Fruit fly (Drosophila melanogaster) whole organism, wandering third instar larva: ENCODE results near the gene CG42671.

Source experiments
- CG32264 ChIP-seq: fragments of 200-800 bp; sonication (Bioruptor generic); optimal IDR thresholded peaks from 2 replicates; lab custom pipeline; 2016; ENCODE audit warnings: missing biosample characterization, missing genetic modification characterization
- CG9705 ChIP-seq: fragments of 200-800 bp; sonication (Bioruptor generic); optimal IDR thresholded peaks from 2 replicates; lab custom pipeline; 2018; ENCODE audit warnings: missing biosample characterization, mild to moderate bottlenecking, missing genetic modification characterization
- CrebA ChIP-seq: fragments of 200-800 bp; sonication (Bioruptor generic); optimal IDR thresholded peaks from 2 replicates; lab custom pipeline; 2016; ENCODE audit warnings: missing biosample characterization, mild to moderate bottlenecking, missing genetic modification characterization, borderline replicate concordance
- Dif ChIP-seq: fragments of 200-275, 200-300 bp; sonication (Bioruptor generic); optimal IDR thresholded peaks from 2 replicates; lab custom pipeline; 2018; ENCODE audit warnings: missing biosample characterization, missing genetic modification characterization; ENCODE audit not compliant: partially characterized antibody
- GATAd ChIP-seq: sonication (Bioruptor generic); optimal IDR thresholded peaks from 2 replicates; lab custom pipeline; 2016; ENCODE audit warnings: missing biosample characterization, missing genetic modification characterization
- HLH106 ChIP-seq: fragments of 200-800 bp; optimal IDR thresholded peaks from 3 replicates; lab custom pipeline; 2019; ENCODE audit warnings: missing biosample characterization, mild to moderate bottlenecking, missing genetic modification characterization, moderate library complexity
- Hr78 ChIP-seq: fragments of >200 bp; optimal IDR thresholded peaks from 2 replicates; lab custom pipeline; 2017; ENCODE audit warnings: missing biosample characterization, missing genetic modification characterization
- Hr83 ChIP-seq: fragments of 200-300 bp; sonication (Bioruptor generic); optimal IDR thresholded peaks from 2 replicates; lab custom pipeline; 2016; ENCODE audit warnings: missing biosample characterization, mild to moderate bottlenecking, missing genetic modification characterization, moderate library complexity; ENCODE audit not compliant: poor library complexity, severe bottlenecking
- Jra ChIP-seq: sonication (Bioruptor generic); optimal IDR thresholded peaks from 2 replicates; lab custom pipeline; 2016; ENCODE audit warnings: missing biosample characterization, missing genetic modification characterization
- OdsH ChIP-seq: fragments of 200-800 bp; sonication (Bioruptor generic); optimal IDR thresholded peaks from 2 replicates; lab custom pipeline; 2016; ENCODE audit warnings: missing biosample characterization, mild to moderate bottlenecking, missing genetic modification characterization
- Rel ChIP-seq, 2 experiments: fragments of 200-800 bp; sonication (Bioruptor generic) in 1 of 2; optimal IDR thresholded peaks; 2 replicates in 1 of 2; 3 replicates in 1 of 2; lab custom pipeline; 2016 to 2019; ENCODE audit warnings: mild to moderate bottlenecking in 2 of 2, missing biosample characterization in 2 of 2, missing genetic modification characterization in 2 of 2, moderate library complexity in 1 of 2
- Sp1 ChIP-seq: fragments of 200-800 bp; sonication (Bioruptor generic); optimal IDR thresholded peaks from 3 replicates; lab custom pipeline; 2019; ENCODE audit warnings: missing biosample characterization, mild to moderate bottlenecking, missing genetic modification characterization, moderate library complexity
- br ChIP-seq: fragments of 200-800 bp; sonication (Bioruptor generic); optimal IDR thresholded peaks from 2 replicates; lab custom pipeline; 2016; ENCODE audit warnings: missing biosample characterization, missing genetic modification characterization
- brk ChIP-seq: fragments of 200-800 bp; sonication (Bioruptor generic); optimal IDR thresholded peaks from 2 replicates; lab custom pipeline; 2016; ENCODE audit warnings: missing biosample characterization, mild to moderate bottlenecking, missing genetic modification characterization
- dl ChIP-seq, 2 experiments: fragments of 175-275, 200-275 bp in 1 of 2; fragments of 200-275 bp in 1 of 2; sonication (Bioruptor generic); optimal IDR thresholded peaks; lab custom pipeline; 2018; ENCODE audit warnings: mild to moderate bottlenecking in 2 of 2, missing biosample characterization in 2 of 2, missing genetic modification characterization in 2 of 2, moderate library complexity in 2 of 2; ENCODE audit not compliant: partially characterized antibody in 2 of 2, insufficient read depth in 1 of 2
- dmrt93B ChIP-seq: fragments of 200-800 bp; sonication (Bioruptor generic); optimal IDR thresholded peaks from 2 replicates; lab custom pipeline; 2018; ENCODE audit warnings: missing biosample characterization, mild to moderate bottlenecking, missing genetic modification characterization
- dsf ChIP-seq: sonication (Bioruptor generic); optimal IDR thresholded peaks from 2 replicates; lab custom pipeline; 2016; ENCODE audit warnings: missing biosample characterization, missing genetic modification characterization, borderline replicate concordance
- ey ChIP-seq: fragments of 200-800 bp; sonication (Bioruptor generic); optimal IDR thresholded peaks from 2 replicates; lab custom pipeline; 2016; ENCODE audit warnings: missing biosample characterization, missing genetic modification characterization
- fru ChIP-seq: fragments of 200-800 bp; sonication (Bioruptor generic); optimal IDR thresholded peaks from 3 replicates; lab custom pipeline; 2016; ENCODE audit warnings: missing biosample characterization, mild to moderate bottlenecking, missing genetic modification characterization
- h ChIP-seq: fragments of 200-800 bp; sonication (Bioruptor generic); optimal IDR thresholded peaks from 3 replicates; lab custom pipeline; 2016; ENCODE audit warnings: missing biosample characterization, mild to moderate bottlenecking, missing genetic modification characterization
- jim ChIP-seq: fragments of 175-275, 200-325 bp; sonication (Bioruptor generic); optimal IDR thresholded peaks from 2 replicates; lab custom pipeline; 2016; ENCODE audit warnings: missing biosample characterization, mild to moderate bottlenecking, missing genetic modification characterization
- psq ChIP-seq: fragments of 200-800 bp; sonication (Bioruptor generic); optimal IDR thresholded peaks from 3 replicates; lab custom pipeline; 2017; ENCODE audit warnings: missing biosample characterization, mild to moderate bottlenecking, missing genetic modification characterization, moderate library complexity
- rgr ChIP-seq: fragments of 200-800 bp; sonication (Bioruptor generic); optimal IDR thresholded peaks from 3 replicates; lab custom pipeline; 2016; ENCODE audit warnings: missing biosample characterization, mild to moderate bottlenecking, missing genetic modification characterization
- sage ChIP-seq: fragments of 200-800 bp; sonication (Bioruptor generic); optimal IDR thresholded peaks from 2 replicates; lab custom pipeline; 2016; ENCODE audit warnings: missing biosample characterization, mild to moderate bottlenecking, missing genetic modification characterization
- tai ChIP-seq: sonication (Bioruptor generic); optimal IDR thresholded peaks from 2 replicates; lab custom pipeline; 2016; ENCODE audit warnings: missing biosample characterization, missing genetic modification characterization
- usp ChIP-seq: fragments of >200 bp; optimal IDR thresholded peaks from 2 replicates; lab custom pipeline; 2017; ENCODE audit warnings: missing biosample characterization, missing genetic modification characterization
- woc ChIP-seq: sonication (Bioruptor generic); optimal IDR thresholded peaks from 2 replicates; lab custom pipeline; 2016; ENCODE audit warnings: missing biosample characterization, mild to moderate bottlenecking, missing genetic modification characterization

CG42671 gene

DNA sequence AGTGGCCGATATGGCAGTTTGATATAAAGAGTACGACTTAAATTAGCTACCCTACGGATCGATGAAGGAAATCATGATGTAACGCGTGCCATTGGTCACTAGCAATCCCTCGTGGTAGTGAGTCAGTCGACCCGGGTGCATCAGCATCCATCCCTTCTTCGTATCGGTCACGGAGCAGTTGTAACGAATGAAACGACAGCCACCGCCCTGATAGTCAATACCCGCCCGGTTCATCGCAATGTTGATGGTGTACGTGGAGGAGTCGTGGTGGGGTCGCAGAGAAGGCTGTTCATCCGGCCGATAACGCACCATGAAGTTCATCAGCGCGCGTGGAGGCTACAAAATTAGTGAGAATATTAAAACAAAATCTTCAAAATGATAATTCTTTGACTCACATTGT lies 15.9 kb upstream of the CG42671 start:
- TF ChIP-seq fru (no peak), h (GFP tag; lab: Kevin White, UChicago) (no peak)

DNA sequence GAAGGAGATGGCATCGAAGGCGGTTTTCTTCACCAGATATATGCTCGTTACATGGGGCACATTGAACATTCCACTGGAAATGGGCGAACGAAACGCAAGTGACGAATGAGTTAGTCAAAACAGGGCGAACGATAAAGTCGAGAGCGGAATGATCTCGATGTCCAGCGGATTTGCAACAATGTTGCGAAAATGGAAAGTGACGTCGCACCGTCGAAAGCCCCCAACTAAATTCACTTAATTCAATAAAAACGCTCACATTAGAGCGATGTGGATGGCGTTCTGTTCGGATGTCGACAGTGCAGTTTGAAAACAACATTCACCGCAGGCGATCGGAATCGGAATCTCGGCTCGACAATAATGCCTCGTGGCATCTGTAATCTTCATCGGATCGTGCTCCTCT lies 15.0 kb upstream of the CG42671 start, which contains the start of gene CG7607:
TSS of gene CG7607 (plus strand) at position 301 of the 400 bp plus-strand sequence.
- TF ChIP-seq rgr (GFP tag; lab: Kevin White, UChicago) (no peak), CG32264 (no peak), woc (GFP tag; lab: Kevin White, UChicago) (no peak), HLH106 (no peak), GATAd (GFP tag; lab: Kevin White, UChicago) (no peak), CG9705 (GFP tag; lab: Kevin White, UChicago) (no peak), fru (no peak), CrebA (GFP tag; lab: Kevin White, UChicago) (no peak), OdsH (GFP tag; lab: Kevin White, UChicago) (no peak), tai (GFP tag; lab: Kevin White, UChicago) (no peak), sage (GFP tag; lab: Kevin White, UChicago) (no peak), br (GFP tag; lab: Kevin White, UChicago) (no peak), Jra (GFP tag; lab: Kevin White, UChicago) (no peak), Hr78 (GFP tag; lab: Kevin White, UChicago) (no peak)

DNA sequence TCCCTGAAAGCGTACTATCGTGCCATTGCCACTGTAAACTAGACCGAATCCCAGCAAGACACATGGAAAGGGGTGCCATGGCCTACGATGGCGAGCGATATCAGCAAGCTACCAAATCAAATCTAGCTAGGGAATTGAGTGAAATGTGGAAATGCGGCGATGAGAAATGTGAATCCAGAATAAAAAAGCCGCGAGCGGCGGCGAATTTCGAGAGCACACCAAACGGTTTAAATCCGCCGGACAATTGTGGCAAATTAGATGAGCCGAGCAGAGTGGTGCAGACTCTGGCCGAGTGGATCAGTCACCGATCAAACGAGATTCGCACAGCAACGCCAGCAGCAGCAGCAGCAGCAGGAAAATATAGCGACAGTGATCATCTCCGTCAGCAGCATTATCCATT lies 13.3 kb upstream of the CG42671 start, which contains the start of gene nkt:
TSS of gene nkt (plus strand) at position 301 of the 400 bp plus-strand sequence.
- TF ChIP-seq psq (GFP tag; lab: Kevin White, UChicago) (no peak), brk (GFP tag; lab: Kevin White, UChicago) (no peak), GATAd (GFP tag; lab: Kevin White, UChicago) (no peak), Hr83 (GFP tag; lab: Kevin White, UChicago) (no peak), usp (no peak), br (GFP tag; lab: Kevin White, UChicago) (no peak), Dif (GFP tag; lab: Kevin White, UChicago) (no peak), dl (GFP tag; optimal IDR thresholded peaks at IDR 0.05; lab: Kevin White, UChicago; ENCODE audit: insufficient read depth in 1 of 2, partially characterized antibody in 2 of 2) (no peak), Hr78 (GFP tag; lab: Kevin White, UChicago) (no peak), dmrt93B (GFP tag; lab: Kevin White, UChicago) (no peak), Jra (GFP tag; lab: Kevin White, UChicago) (no peak), CrebA (GFP tag; lab: Kevin White, UChicago) (no peak), dsf (GFP tag; lab: Kevin White, UChicago) (no peak), Sp1 (GFP tag; lab: Kevin White, UChicago) (no peak), jim (GFP tag; lab: Kevin White, UChicago) (no peak)
- TF ChIP-seq, all 38 proteins: peak for 0

DNA sequence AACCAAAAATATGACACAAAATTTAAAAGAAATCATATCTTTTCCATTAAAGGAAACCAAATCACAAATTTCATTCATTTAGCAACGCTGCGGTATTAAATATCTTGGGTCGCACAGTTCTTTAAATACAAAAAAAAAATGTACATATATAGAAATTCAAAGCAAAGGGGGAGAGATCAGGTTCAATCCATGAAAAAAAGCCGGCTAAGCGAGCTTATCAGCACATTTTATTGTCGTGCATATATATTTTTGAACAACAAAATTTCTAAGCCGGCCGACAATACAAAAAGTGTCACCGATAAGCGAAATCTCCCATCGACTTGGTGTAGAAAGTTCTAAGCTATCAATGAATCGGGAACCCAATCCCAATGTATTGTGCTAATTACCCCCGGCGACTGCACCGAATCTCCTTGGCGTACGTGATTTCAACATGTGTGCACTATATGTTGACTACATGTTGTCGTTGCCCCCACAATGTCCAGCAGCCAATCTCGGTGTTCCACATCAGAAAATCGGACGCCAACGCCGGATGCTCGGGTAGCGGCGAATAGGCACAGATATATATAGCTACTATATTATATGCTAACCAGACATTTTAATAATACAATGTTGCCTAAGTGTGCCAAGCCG lies 10.4 kb upstream of the CG42671 start:
- TF ChIP-seq Rel (GFP tag; optimal IDR thresholded peaks at IDR 0.05; lab: Kevin White, UChicago) (no peak), Rel (tag; optimal IDR thresholded peaks at IDR 0.05; lab: Kevin White, UChicago) (no peak), CrebA (GFP tag; lab: Kevin White, UChicago) (no peak)

DNA sequence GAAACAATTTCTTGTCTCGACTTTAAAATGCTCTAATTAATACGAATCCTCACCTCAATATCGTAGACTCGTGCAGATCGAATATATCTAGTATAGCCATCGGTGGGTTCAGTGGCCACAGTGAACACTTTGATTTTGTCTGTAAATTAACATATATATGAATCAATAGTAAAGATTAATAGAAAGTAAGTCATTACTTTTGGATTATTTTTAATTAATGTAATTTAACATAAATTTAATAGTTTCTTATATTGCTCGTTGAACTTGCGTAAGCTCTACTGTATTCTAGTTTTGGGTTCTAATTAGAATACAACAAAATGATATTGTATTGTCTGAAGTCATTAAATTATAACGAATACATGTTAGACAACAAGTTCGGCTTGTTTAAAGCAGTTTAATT lies 9.5 kb upstream of the CG42671 start:
- TF ChIP-seq ey (GFP tag; lab: Kevin White, UChicago), result no peak
- no peak for TF ChIP-seq HLH106
- TF ChIP-seq OdsH (GFP tag; lab: Kevin White, UChicago), result no peak
- TF ChIP-seq h (GFP tag; lab: Kevin White, UChicago), result no peak
- TF ChIP-seq, all 38 proteins: peak for 0
